Worm (Caenorhabditis elegans): ENCODE data around the gene cysl-2.

The cysl-2 gene

DNA sequence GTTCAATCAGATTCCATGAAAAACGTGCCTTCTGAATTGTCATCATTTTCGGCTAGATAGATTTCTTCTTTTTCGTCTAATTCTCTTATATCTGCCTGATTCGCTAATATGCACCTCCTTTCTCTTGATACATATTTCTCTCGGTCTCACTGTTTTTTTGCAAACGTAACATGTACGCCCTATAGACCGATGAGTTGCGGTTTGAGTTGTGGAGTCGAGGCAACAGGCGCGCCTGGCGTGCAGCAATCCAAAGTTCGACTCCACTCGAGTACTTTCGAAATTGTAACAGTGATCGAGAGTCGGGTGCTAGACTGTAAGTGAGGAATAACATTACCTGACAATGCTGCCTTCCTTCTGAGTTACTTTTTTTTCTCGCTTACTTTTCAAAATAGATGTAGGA, 2.6 kb upstream of the cysl-2 start (continued):
- no peak for TF ChIP-seq nhr-237 (tag; optimal IDR thresholded peaks at IDR 0.05)
- peak; percentile 65 for TF ChIP-seq ztf-4 (tag; optimal IDR thresholded peaks at IDR 0.05)
- no peak for TF ChIP-seq dmd-4 (tag; optimal IDR thresholded peaks at IDR 0.05)
- TF ChIP-seq elt-3 (tag; optimal IDR thresholded peaks at IDR 0.05): no peak
- no peak for TF ChIP-seq ama-1 (optimal IDR thresholded peaks at IDR 0.05)
- TF ChIP-seq lin-39 (tag; optimal IDR thresholded peaks at IDR 0.05): no peak

ce11 chrII:14495341-14495740, 1.1 kb upstream of the cysl-2 start:
- TF ChIP-seq fos-1 (tag; optimal IDR thresholded peaks at IDR 0.05): peak; percentile 1
- TF ChIP-seq C34F6.9 (tag; optimal IDR thresholded peaks at IDR 0.05): no peak
- peak; percentile 55 for TF ChIP-seq nhr-21 (tag; optimal IDR thresholded peaks at IDR 0.05)
- TF ChIP-seq nhr-10 (tag; optimal IDR thresholded peaks at IDR 0.05): no peak
- TF ChIP-seq mab-5 (tag; optimal IDR thresholded peaks at IDR 0.05): no peak
- no peak for TF ChIP-seq unc-62 (GFP tag; optimal IDR thresholded peaks at IDR 0.05)
- no peak for TF ChIP-seq lin-13 (GFP tag; optimal IDR thresholded peaks at IDR 0.05)
- TF ChIP-seq dmd-4 (tag; optimal IDR thresholded peaks at IDR 0.05): no peak
- peak; percentile 43 for TF ChIP-seq nhr-129 (tag; optimal IDR thresholded peaks at IDR 0.05)
- no peak for TF ChIP-seq elt-1 (tag; optimal IDR thresholded peaks at IDR 0.05)
- peak; percentile 35 for TF ChIP-seq nhr-77 (tag; optimal IDR thresholded peaks at IDR 0.05)
- TF ChIP-seq skn-1 (tag; optimal IDR thresholded peaks at IDR 0.05): no peak
- no peak for TF ChIP-seq nhr-237 (tag; optimal IDR thresholded peaks at IDR 0.05)
- no peak for TF ChIP-seq ZK546.5 (tag; optimal IDR thresholded peaks at IDR 0.05)
- peak; percentile 54 for TF ChIP-seq blmp-1 (tag; optimal IDR thresholded peaks at IDR 0.05; ENCODE audit: insufficient read depth)
- TF ChIP-seq peb-1 (tag; optimal IDR thresholded peaks at IDR 0.05): no peak
- no peak for TF ChIP-seq ztf-1 (GFP tag; conservative IDR thresholded peaks at IDR 0.05)
- TF ChIP-seq crh-2 (tag; optimal IDR thresholded peaks at IDR 0.05): peak; percentile 42
- no peak for TF ChIP-seq lsy-2 (tag; optimal IDR thresholded peaks at IDR 0.05)
- TF ChIP-seq nhr-25 (tag; optimal IDR thresholded peaks at IDR 0.05): peak; percentile 12
- TF ChIP-seq sma-3 (GFP tag; optimal IDR thresholded peaks at IDR 0.05): no peak
- peak; percentile 87 for TF ChIP-seq sma-9 (GFP tag; optimal IDR thresholded peaks at IDR 0.05)
- no peak for TF ChIP-seq sma-9 (tag; optimal IDR thresholded peaks at IDR 0.05)
- TF ChIP-seq lin-11 (tag; optimal IDR thresholded peaks at IDR 0.05): no peak
- no peak for TF ChIP-seq ztf-11 (tag; optimal IDR thresholded peaks at IDR 0.05)
- TF ChIP-seq nhr-12 (tag; optimal IDR thresholded peaks at IDR 0.05): no peak

DNA sequence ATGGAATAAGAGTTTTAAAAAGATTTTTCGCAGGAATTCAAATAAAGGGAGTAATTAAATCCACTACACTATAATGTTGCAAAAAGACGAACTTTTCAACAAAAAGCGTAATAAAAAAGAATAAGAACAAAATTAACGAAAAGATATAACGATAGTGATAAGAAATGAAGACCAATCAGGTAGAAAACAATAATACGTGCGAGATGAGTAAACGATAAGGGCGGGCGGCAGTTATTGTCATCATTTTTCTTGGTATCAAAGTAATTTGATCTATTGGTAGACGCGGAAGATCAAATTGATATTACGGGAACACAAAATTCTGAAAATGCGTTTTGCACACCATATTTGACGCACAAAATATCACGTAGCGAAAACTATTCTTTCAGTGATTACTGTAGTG, 213 bp upstream of the cysl-2 start:
- TF ChIP-seq unc-62 (GFP tag; optimal IDR thresholded peaks at IDR 0.05) (no peak), peb-1 (tag; optimal IDR thresholded peaks at IDR 0.05) (no peak), nhr-129 (tag; optimal IDR thresholded peaks at IDR 0.05) (no peak), skn-1 (tag; optimal IDR thresholded peaks at IDR 0.05) (peak; percentile 92), C34F6.9 (tag; optimal IDR thresholded peaks at IDR 0.05) (no peak), fos-1 (tag; optimal IDR thresholded peaks at IDR 0.05) (peak; percentile 55), unc-39 (tag; optimal IDR thresholded peaks at IDR 0.05) (no peak), sem-4 (tag; optimal IDR thresholded peaks at IDR 0.05) (no peak), ceh-16 (tag; optimal IDR thresholded peaks at IDR 0.05) (no peak), sma-9 (GFP tag; optimal IDR thresholded peaks at IDR 0.05) (peak; percentile 30), sma-9 (tag; optimal IDR thresholded peaks at IDR 0.05) (no peak), lsy-2 (tag; optimal IDR thresholded peaks at IDR 0.05) (no peak), blmp-1 (tag; optimal IDR thresholded peaks at IDR 0.05; ENCODE audit: insufficient read depth) (peak; percentile 12)

- TF ChIP-seq mbf-1 (tag; optimal IDR thresholded peaks at IDR 0.05) (no peak), lin-13 (GFP tag; optimal IDR thresholded peaks at IDR 0.05) (no peak), Y55F3AM.14 (GFP tag; optimal IDR thresholded peaks at IDR 0.05) (no peak), egl-27 (tag; optimal IDR thresholded peaks at IDR 0.05) (no peak), nhr-10 (tag; optimal IDR thresholded peaks at IDR 0.05) (no peak), elt-3 (tag; optimal IDR thresholded peaks at IDR 0.05) (no peak), alr-1 (tag; optimal IDR thresholded peaks at IDR 0.05) (no peak)
These were observed 237 bp downstream of the cysl-2 start for ce11 chrII:14494014-14494413.

Data from whole organism, L2 larva.